Worm (Caenorhabditis elegans) whole organism, L1 larva: Measurements from ENCODE around the gene glb-25.

Experiments used
- C04F5.9 ChIP-seq: sonication (generic microtip); optimal IDR thresholded peaks from 2 replicates; lab custom pipeline; 2016; ENCODE audit warnings: missing genetic modification characterization, missing compliant biosample characterization
- C34B4.2 ChIP-seq: sonication (generic microtip); optimal IDR thresholded peaks from 2 replicates; lab custom pipeline; 2017; ENCODE audit warnings: mild to moderate bottlenecking, missing genetic modification characterization, missing compliant biosample characterization
- F16B12.6 ChIP-seq: fragments of 150-350 bp; optimal IDR thresholded peaks from 2 replicates; lab custom pipeline; 2014; ENCODE audit warnings: missing biosample characterization, missing genetic modification characterization
- aha-1 ChIP-seq: fragments of 150-350 bp; optimal IDR thresholded peaks from 2 replicates; lab custom pipeline; 2014; ENCODE audit warnings: missing biosample characterization, missing genetic modification characterization
- alr-1 ChIP-seq: fragments of 200-800 bp; sonication (Bioruptor generic); optimal IDR thresholded peaks from 2 replicates; lab custom pipeline; 2018; ENCODE audit warnings: borderline replicate concordance, mild to moderate bottlenecking, missing genetic modification characterization, missing compliant biosample characterization
- aly-2 ChIP-seq: fragments of 150-350 bp; optimal IDR thresholded peaks from 2 replicates; lab custom pipeline; 2014; ENCODE audit warnings: missing biosample characterization, missing genetic modification characterization
- ama-1 ChIP-seq: fragments of 150-350 bp; optimal IDR thresholded peaks from 2 replicates; lab custom pipeline; 2014
- blmp-1 ChIP-seq: fragments of 150-350 bp; optimal IDR thresholded peaks from 2 replicates; lab custom pipeline; 2014; ENCODE audit warnings: missing biosample characterization, missing genetic modification characterization
- ceh-8 ChIP-seq: fragments of 200-800 bp; sonication (Bioruptor generic); optimal IDR thresholded peaks from 2 replicates; lab custom pipeline; 2018; ENCODE audit warnings: mild to moderate bottlenecking, missing genetic modification characterization, moderate library complexity, missing compliant biosample characterization
- ceh-88 ChIP-seq: fragments of 200-800 bp; sonication (Bioruptor generic); IDR thresholded peaks from 2 replicates; pipeline ENCODE4 v1.3.6; 2022; ENCODE audit warnings: missing genetic modification characterization, missing compliant biosample characterization
- ces-1 ChIP-seq: fragments of 150-350 bp; optimal IDR thresholded peaks from 2 replicates; lab custom pipeline; 2014; ENCODE audit warnings: missing biosample characterization, missing genetic modification reagents, missing genetic modification characterization
- dpl-1 ChIP-seq, 3 experiments: fragments of 150-350 bp in 2 of 3; sonication (generic microtip) in 1 of 3; optimal IDR thresholded peaks; 2 replicates each; lab custom pipeline; 2014 to 2017; ENCODE audit warnings: missing biosample characterization in 3 of 3, missing genetic modification characterization in 3 of 3, missing genetic modification reagents in 3 of 3
- efl-1 ChIP-seq, 4 experiments: fragments of 150-350 bp; optimal IDR thresholded peaks in 3 of 4; peaks in 1 of 4; 1 replicate in 1 of 4; 2 replicates in 3 of 4; lab custom pipeline; 2014; ENCODE audit warnings: missing biosample characterization in 2 of 4, missing genetic modification characterization in 2 of 4, missing genetic modification reagents in 2 of 4
- fkh-10 ChIP-seq: sonication (generic microtip); optimal IDR thresholded peaks from 2 replicates; lab custom pipeline; 2017; ENCODE audit warnings: missing biosample characterization, missing genetic modification reagents, missing genetic modification characterization
- fkh-4 ChIP-seq: sonication (generic microtip); optimal IDR thresholded peaks from 2 replicates; lab custom pipeline; 2016; ENCODE audit warnings: missing compliant biosample characterization, missing genetic modification characterization, borderline replicate concordance
- fkh-8 ChIP-seq: sonication (generic microtip); optimal IDR thresholded peaks from 2 replicates; lab custom pipeline; 2016; ENCODE audit warnings: mild to moderate bottlenecking, missing genetic modification characterization, missing compliant biosample characterization
- lin-13 ChIP-seq: fragments of 150-350 bp; optimal IDR thresholded peaks from 2 replicates; lab custom pipeline; 2014; ENCODE audit warnings: missing biosample characterization, missing genetic modification reagents, missing genetic modification characterization
- lin-14 ChIP-seq: fragments of 200-800 bp; sonication (Bioruptor generic); optimal IDR thresholded peaks from 2 replicates; lab custom pipeline; 2018; ENCODE audit warnings: mild to moderate bottlenecking, missing genetic modification characterization, moderate library complexity, missing compliant biosample characterization
- lin-15B ChIP-seq: fragments of 150-350 bp; sonication (generic microtip); optimal IDR thresholded peaks from 3 replicates; lab custom pipeline; 2014; ENCODE audit warnings: missing biosample characterization, missing genetic modification characterization
- lin-35 ChIP-seq, 2 experiments: fragments of 150-350 bp; optimal IDR thresholded peaks; 2 replicates each; lab custom pipeline; 2014; ENCODE audit warnings: missing biosample characterization in 2 of 2, missing genetic modification characterization in 2 of 2, missing genetic modification reagents in 2 of 2
- lin-39 ChIP-seq: fragments of 150-350 bp; optimal IDR thresholded peaks from 2 replicates; lab custom pipeline; 2014; ENCODE audit warnings: missing biosample characterization, missing genetic modification reagents, missing genetic modification characterization
- lir-3 ChIP-seq: sonication (generic microtip); optimal IDR thresholded peaks from 2 replicates; lab custom pipeline; 2016; ENCODE audit warnings: mild to moderate bottlenecking, missing genetic modification characterization, moderate library complexity, missing compliant biosample characterization; ENCODE audit not compliant: poor library complexity
- lsy-2 ChIP-seq, 2 experiments: fragments of 150-350 bp; optimal IDR thresholded peaks; 2 replicates each; lab custom pipeline; 2014; ENCODE audit warnings: missing biosample characterization in 2 of 2, missing genetic modification characterization in 2 of 2
- nhr-11 ChIP-seq: fragments of 150-350 bp; optimal IDR thresholded peaks from 2 replicates; lab custom pipeline; 2014; ENCODE audit warnings: missing biosample characterization, missing genetic modification characterization
- nhr-12 ChIP-seq: sonication (generic microtip); optimal IDR thresholded peaks from 2 replicates; lab custom pipeline; 2017; ENCODE audit warnings: missing biosample characterization, missing genetic modification characterization
- nhr-20 ChIP-seq: sonication (generic microtip); optimal IDR thresholded peaks from 2 replicates; lab custom pipeline; 2016; ENCODE audit warnings: mild to moderate bottlenecking, missing genetic modification characterization, missing compliant biosample characterization
- nhr-47 ChIP-seq: sonication (generic microtip); optimal IDR thresholded peaks from 2 replicates; lab custom pipeline; 2016; ENCODE audit warnings: mild to moderate bottlenecking, missing genetic modification characterization, moderate library complexity, missing compliant biosample characterization
- nhr-71 ChIP-seq: sonication (generic microtip); optimal IDR thresholded peaks from 2 replicates; lab custom pipeline; 2016; ENCODE audit warnings: mild to moderate bottlenecking, missing genetic modification characterization, moderate library complexity, missing compliant biosample characterization
- nhr-84 ChIP-seq: sonication (generic microtip); optimal IDR thresholded peaks from 2 replicates; lab custom pipeline; 2017; ENCODE audit warnings: missing biosample characterization, missing genetic modification characterization
- pag-3 ChIP-seq: sonication (generic microtip); optimal IDR thresholded peaks from 2 replicates; lab custom pipeline; 2017; ENCODE audit warnings: missing genetic modification characterization, mild to moderate bottlenecking, missing compliant biosample characterization, antibody characterized with exemption, borderline replicate concordance; ENCODE audit not compliant: insufficient read depth
- sox-4 ChIP-seq: sonication (generic microtip); optimal IDR thresholded peaks from 2 replicates; lab custom pipeline; 2016; ENCODE audit warnings: missing genetic modification characterization, missing compliant biosample characterization
- sptf-1 ChIP-seq: fragments of 150-350 bp; optimal IDR thresholded peaks from 2 replicates; lab custom pipeline; 2014; ENCODE audit warnings: missing biosample characterization, missing genetic modification characterization
- tbx-2 ChIP-seq: sonication (generic microtip); optimal IDR thresholded peaks from 2 replicates; lab custom pipeline; 2016; ENCODE audit warnings: missing genetic modification characterization, missing compliant biosample characterization
- unc-130 ChIP-seq: fragments of 150-350 bp; optimal IDR thresholded peaks from 2 replicates; lab custom pipeline; 2017; ENCODE audit warnings: missing biosample characterization, missing genetic modification characterization, inconsistent platforms
- unc-62 ChIP-seq: fragments of 150-350 bp; optimal IDR thresholded peaks from 2 replicates; lab custom pipeline; 2014; ENCODE audit warnings: missing biosample characterization, missing genetic modification reagents, missing genetic modification characterization
- unc-98 ChIP-seq: fragments of 200-800 bp; sonication (Bioruptor generic); IDR thresholded peaks from 2 replicates; pipeline ENCODE4 v1.3.6; 2022; ENCODE audit warnings: missing genetic modification characterization, missing compliant biosample characterization
- xbp-1 ChIP-seq: sonication (generic microtip); optimal IDR thresholded peaks from 2 replicates; lab custom pipeline; 2016; ENCODE audit warnings: missing genetic modification characterization, missing compliant biosample characterization

The glb-25 gene

DNA sequence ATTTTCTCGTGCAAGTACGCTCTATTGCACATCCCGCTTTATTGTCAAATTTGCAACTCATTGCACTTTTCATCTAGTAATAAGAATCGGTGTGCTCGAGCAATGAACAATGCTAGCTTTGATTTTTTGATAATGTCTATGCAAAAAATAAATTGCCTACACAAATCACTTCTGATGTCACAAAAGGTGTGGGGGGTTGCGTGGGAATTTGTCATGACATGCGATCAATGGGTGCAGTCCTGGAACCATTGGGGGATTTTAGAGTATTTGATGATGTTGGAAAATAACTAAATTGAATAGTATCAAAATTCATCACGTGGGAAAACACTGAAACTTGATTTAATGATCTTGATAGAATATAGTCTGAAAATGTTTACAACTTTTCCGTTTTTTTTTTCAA, 7.8 kb downstream of the glb-25 start:
- TF ChIP-seq fkh-8 (tag; lab: Kevin White, UChicago) (peak; percentile 53), efl-1 (optimal IDR thresholded peaks at IDR 0.05; lab: Kevin White, UChicago) (no peak), efl-1 (GFP tag; optimal IDR thresholded peaks at IDR 0.05 in 1 of 2; lab: Kevin White, UChicago) (peak in 1 of 2 experiments; percentile 88), nhr-47 (tag; lab: Kevin White, UChicago) (peak; percentile 23), lin-14 (GFP tag; lab: Kevin White, UChicago) (peak; percentile 26), ceh-8 (GFP tag; lab: Kevin White, UChicago) (peak; percentile 76), nhr-11 (tag; lab: Kevin White, UChicago) (no peak), fkh-10 (no peak), nhr-71 (tag; lab: Kevin White, UChicago) (peak; percentile 10)

ce11 chrV:1955246-1955645, 17.2 kb downstream of the glb-25 start:
- no peak for TF ChIP-seq lin-13 (GFP tag; lab: Kevin White, UChicago)
- TF ChIP-seq aha-1 (tag; lab: Kevin White, UChicago), result no peak
- no peak for TF ChIP-seq unc-130 (tag; lab: Kevin White, UChicago)
- no peak for TF ChIP-seq sox-4
- no peak for TF ChIP-seq F16B12.6
- no peak for TF ChIP-seq C34B4.2 (tag; lab: Kevin White, UChicago)
- TF ChIP-seq efl-1 (optimal IDR thresholded peaks at IDR 0.05; lab: Kevin White, UChicago), result no peak
- TF ChIP-seq efl-1 (GFP tag; optimal IDR thresholded peaks at IDR 0.05 in 1 of 2; lab: Kevin White, UChicago), result no peak
- no peak for TF ChIP-seq unc-98 (GFP tag; lab: Robert Waterston, UW)
- no peak for TF ChIP-seq nhr-12 (tag; lab: Kevin White, UChicago)
- TF ChIP-seq ceh-88 (GFP tag; lab: Robert Waterston, UW), result no peak

DNA sequence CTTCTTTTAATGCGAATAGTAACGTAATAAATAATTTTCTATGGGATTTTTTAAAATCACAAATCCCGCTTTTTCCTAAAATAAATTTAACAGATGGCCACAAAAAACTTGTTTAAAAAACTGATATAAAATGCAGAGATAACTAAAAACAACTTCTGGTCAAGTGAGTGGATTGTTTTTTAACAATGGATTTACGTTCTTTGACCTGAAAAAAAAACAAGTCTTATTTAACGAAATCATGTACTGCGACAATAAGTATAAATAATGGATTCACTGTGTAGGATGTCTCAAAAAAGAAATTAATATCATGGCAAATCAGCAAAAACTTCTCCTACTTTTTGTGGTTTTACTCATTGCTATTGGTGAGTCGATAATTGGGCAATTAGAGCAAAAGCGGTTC, 19.0 kb downstream of the glb-25 start, which contains the start of gene fipr-25:
fipr-25 (plus strand) TSS at position 301 of the 400 bp plus-strand sequence.
- TF ChIP-seq fkh-4 (no peak), fkh-10 (no peak), lin-15B (tag; lab: Kevin White, UChicago) (no peak), nhr-12 (tag; lab: Kevin White, UChicago) (no peak), ceh-88 (GFP tag; lab: Robert Waterston, UW) (no peak), ama-1 (no peak), unc-130 (tag; lab: Kevin White, UChicago) (no peak), alr-1 (tag; lab: Kevin White, UChicago) (no peak), nhr-47 (tag; lab: Kevin White, UChicago) (no peak), nhr-84 (tag; lab: Kevin White, UChicago) (no peak), pag-3 (tag; lab: Kevin White, UChicago) (no peak), C04F5.9 (tag; lab: Kevin White, UChicago) (no peak), unc-62 (no peak), sptf-1 (tag; lab: Kevin White, UChicago) (no peak), xbp-1 (tag; lab: Kevin White, UChicago) (no peak)

DNA sequence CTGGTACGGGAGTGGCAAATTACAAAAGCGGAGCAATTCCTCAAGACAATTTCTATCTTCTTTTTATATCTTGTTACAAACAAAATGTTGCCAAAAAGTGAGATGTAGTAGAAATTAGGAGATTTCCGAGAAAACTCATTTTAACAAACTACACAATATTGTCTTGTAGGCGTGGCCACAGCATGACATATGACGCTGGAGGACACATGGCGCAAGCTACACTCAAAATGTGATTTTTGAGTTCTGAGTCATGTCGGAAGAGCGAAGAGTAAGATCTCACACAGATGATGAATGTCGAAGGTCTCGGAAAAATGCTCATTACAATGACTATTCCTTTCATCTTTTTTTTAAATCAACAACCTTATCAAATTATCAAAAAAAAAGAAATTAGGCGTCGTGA, 23.4 kb downstream of the glb-25 start, which contains the start of gene Y40B10B.1:
Y40B10B.1 (minus strand) TSS at position 101 of the 400 bp plus-strand sequence.
- no peak for TF ChIP-seq lin-15B (tag; lab: Kevin White, UChicago)
- TF ChIP-seq nhr-20, result no peak
- no peak for TF ChIP-seq tbx-2
- no peak for TF ChIP-seq aly-2
- no peak for TF ChIP-seq lin-39 (tag; lab: Kevin White, UChicago)

ce11 chrV:1964806-1965205, 26.7 kb downstream of the glb-25 start, which contains the start of gene srj-15:
srj-15 (minus strand) TSS chrV:1964906.
- TF ChIP-seq lsy-2 (tag; optimal IDR thresholded peaks at IDR 0.05; lab: Kevin White, UChicago) (no peak), blmp-1 (tag; lab: Kevin White, UChicago) (no peak), dpl-1 (GFP tag; optimal IDR thresholded peaks at IDR 0.05; lab: Kevin White, UChicago) (no peak), lin-35 (GFP tag; optimal IDR thresholded peaks at IDR 0.05; lab: Kevin White, UChicago) (no peak), alr-1 (tag; lab: Kevin White, UChicago) (no peak), ces-1 (GFP tag; lab: Kevin White, UChicago) (no peak), fkh-10 (no peak), lir-3 (tag; lab: Kevin White, UChicago) (no peak)
